Fruit fly (Drosophila melanogaster) whole organism, embryonic: ENCODE data around the gene Lsp2.
A peak's percentile ranks its signal among the peaks of the same experiment; 100 is the strongest.

Experiments used
- Aef1 ChIP-seq: fragments of 200-800 bp; sonication (Bioruptor generic); IDR thresholded peaks from 3 replicates; pipeline ENCODE4 v1.3.6; 2022; ENCODE audit warnings: missing biosample characterization, missing genetic modification characterization
- Atf6 ChIP-seq: fragments of 200-800 bp; sonication (Bioruptor generic); IDR thresholded peaks from 2 replicates; pipeline ENCODE4 v1.3.6; 2022; ENCODE audit warnings: missing biosample characterization, missing genetic modification characterization
- BtbVII ChIP-seq: fragments of 200-800 bp; sonication (Bioruptor generic); optimal IDR thresholded peaks from 3 replicates; lab custom pipeline; 2017; ENCODE audit warnings: missing biosample characterization, mild to moderate bottlenecking, missing genetic modification characterization
- CG1024 ChIP-seq: fragments of 200-800 bp; sonication (Bioruptor generic); IDR thresholded peaks from 2 replicates; pipeline ENCODE4 v1.3.6; 2022; ENCODE audit warnings: missing biosample characterization, missing genetic modification characterization
- CG10274 ChIP-seq: fragments of 200-800 bp; sonication (Bioruptor generic); optimal IDR thresholded peaks from 3 replicates; lab custom pipeline; 2017; ENCODE audit warnings: missing biosample characterization, mild to moderate bottlenecking, missing genetic modification characterization
- CG10462 ChIP-seq: fragments of 200-800 bp; sonication (Bioruptor generic); optimal IDR thresholded peaks from 2 replicates; lab custom pipeline; 2016; ENCODE audit warnings: missing biosample characterization, missing genetic modification characterization
- CG12219 ChIP-seq: fragments of 200-800 bp; sonication (Bioruptor generic); optimal IDR thresholded peaks from 3 replicates; lab custom pipeline; 2018; ENCODE audit warnings: missing biosample characterization, mild to moderate bottlenecking, missing genetic modification characterization
- CG14050 ChIP-seq: fragments of 200-800 bp; sonication (Bioruptor generic); IDR thresholded peaks from 3 replicates; pipeline ENCODE4 v1.3.6; 2022; ENCODE audit warnings: missing biosample characterization, missing genetic modification characterization
- CG14965 ChIP-seq: fragments of 200-800 bp; sonication (Bioruptor generic); optimal IDR thresholded peaks from 2 replicates; lab custom pipeline; 2016; ENCODE audit warnings: missing biosample characterization, missing genetic modification characterization, borderline replicate concordance
- CG1603 ChIP-seq: fragments of 200-800 bp; sonication (Bioruptor generic); optimal IDR thresholded peaks from 2 replicates; lab custom pipeline; 2019; ENCODE audit warnings: missing biosample characterization, mild to moderate bottlenecking, missing genetic modification characterization, moderate library complexity
- CG16779 ChIP-seq: fragments of 200-800 bp; sonication (Bioruptor generic); IDR thresholded peaks from 2 replicates; pipeline ENCODE4 v1.3.6; 2022; ENCODE audit warnings: missing biosample characterization, missing genetic modification characterization
- CG17612 ChIP-seq: fragments of 200-800 bp; sonication (Bioruptor generic); IDR thresholded peaks from 2 replicates; pipeline ENCODE4 v1.3.6; 2022; ENCODE audit warnings: missing biosample characterization, missing genetic modification characterization
- CG18011 ChIP-seq: fragments of 200-800 bp; sonication (Bioruptor generic); optimal IDR thresholded peaks from 2 replicates; lab custom pipeline; 2017; ENCODE audit warnings: missing biosample characterization, missing genetic modification characterization, mild to moderate bottlenecking, moderate library complexity, missing genotype
- CG18262 ChIP-seq: fragments of 200-800 bp; optimal IDR thresholded peaks from 3 replicates; lab custom pipeline; 2019; ENCODE audit warnings: missing biosample characterization, mild to moderate bottlenecking, missing genetic modification characterization, moderate library complexity
- CG2712 ChIP-seq: fragments of 200-800 bp; optimal IDR thresholded peaks from 3 replicates; lab custom pipeline; 2019; ENCODE audit warnings: missing biosample characterization, mild to moderate bottlenecking, missing genetic modification characterization, moderate library complexity
- CG33557 ChIP-seq: fragments of 200-800 bp; sonication (Bioruptor generic); optimal IDR thresholded peaks from 2 replicates; lab custom pipeline; 2019; ENCODE audit warnings: missing biosample characterization, mild to moderate bottlenecking, missing genetic modification characterization, moderate library complexity
- CG4282 ChIP-seq: fragments of 200-800 bp; sonication (Bioruptor generic); optimal IDR thresholded peaks from 2 replicates; lab custom pipeline; 2016; ENCODE audit warnings: missing biosample characterization, missing genetic modification characterization
- CG7271 ChIP-seq: fragments of 200-800 bp; sonication (Bioruptor generic); optimal IDR thresholded peaks from 2 replicates; lab custom pipeline; 2018; ENCODE audit warnings: missing biosample characterization, mild to moderate bottlenecking, missing genetic modification characterization, moderate library complexity
- CG7839 ChIP-seq: fragments of 200-800 bp; sonication (Bioruptor generic); optimal IDR thresholded peaks from 3 replicates; lab custom pipeline; 2018; ENCODE audit warnings: missing biosample characterization, mild to moderate bottlenecking, missing genetic modification characterization, moderate library complexity
- CTCF ChIP-seq: fragments of 200-800 bp; sonication (Bioruptor generic); optimal IDR thresholded peaks from 2 replicates; lab custom pipeline; 2017; ENCODE audit warnings: missing biosample characterization, mild to moderate bottlenecking, missing genetic modification characterization, moderate library complexity
- Dad ChIP-seq: fragments of 200-800 bp; sonication (Bioruptor generic); optimal IDR thresholded peaks from 3 replicates; lab custom pipeline; 2016; ENCODE audit warnings: missing biosample characterization, missing genetic modification characterization
- Ets65A ChIP-seq: fragments of 200-800 bp; sonication (Bioruptor generic); peaks from one replicate; lab custom pipeline; 2016; ENCODE audit warnings: missing biosample characterization, missing genetic modification characterization
- Ets97D ChIP-seq: fragments of 200-800 bp; sonication (Bioruptor generic); optimal IDR thresholded peaks from 3 replicates; lab custom pipeline; 2016; ENCODE audit warnings: missing biosample characterization, missing genetic modification characterization
- HLHmδ ChIP-seq: fragments of 200-800 bp; sonication (Bioruptor generic); optimal IDR thresholded peaks from 2 replicates; lab custom pipeline; 2018; ENCODE audit warnings: missing biosample characterization, mild to moderate bottlenecking, missing genetic modification characterization, moderate library complexity
- Hmr ChIP-seq: fragments of 200-800 bp; sonication (Bioruptor generic); optimal IDR thresholded peaks from 3 replicates; lab custom pipeline; 2017; ENCODE audit warnings: mild to moderate bottlenecking, missing biosample characterization, missing genetic modification reagents, missing genetic modification characterization
- Hmx ChIP-seq: fragments of 200-800 bp; sonication (Bioruptor generic); optimal IDR thresholded peaks from 2 replicates; lab custom pipeline; 2016; ENCODE audit warnings: missing biosample characterization, missing genetic modification characterization
- Oaz ChIP-seq: fragments of 200-800 bp; sonication (Bioruptor generic); IDR thresholded peaks from 2 replicates; pipeline ENCODE4 v1.3.6; 2022; ENCODE audit warnings: missing biosample characterization, missing genetic modification characterization
- Scr ChIP-seq: fragments of 200-800 bp; sonication (Bioruptor generic); IDR thresholded peaks from 2 replicates; pipeline ENCODE4 v1.3.6; 2022; ENCODE audit warnings: missing biosample characterization, missing genetic modification characterization; ENCODE audit not compliant: partially characterized antibody
- Six4 ChIP-seq: fragments of 200-800 bp; sonication (Bioruptor generic); optimal IDR thresholded peaks from 2 replicates; lab custom pipeline; 2016; ENCODE audit warnings: missing biosample characterization, missing genetic modification characterization
- YL-1 ChIP-seq: fragments of 200-800 bp; sonication (Bioruptor generic); optimal IDR thresholded peaks from 3 replicates; lab custom pipeline; 2017; ENCODE audit warnings: missing biosample characterization, mild to moderate bottlenecking, missing genetic modification characterization
- al ChIP-seq: fragments of 200-800 bp; sonication (Bioruptor generic); IDR thresholded peaks from 2 replicates; pipeline ENCODE4 v1.3.6; 2022; ENCODE audit warnings: missing biosample characterization, missing genetic modification characterization
- cad ChIP-seq: fragments of >200 bp; optimal IDR thresholded peaks from 2 replicates; lab custom pipeline; 2017; ENCODE audit warnings: missing biosample characterization, missing genetic modification characterization
- chif ChIP-seq, 2 experiments: fragments of 200-800 bp; sonication (Bioruptor generic); optimal IDR thresholded peaks; 3 replicates each; lab custom pipeline; 2016; ENCODE audit warnings: missing biosample characterization in 2 of 2, missing genetic modification characterization in 2 of 2
- ci ChIP-seq: fragments of 200-800 bp; sonication (Bioruptor generic); IDR thresholded peaks from 3 replicates; pipeline ENCODE4 v1.3.6; 2022; ENCODE audit warnings: missing biosample characterization, missing genetic modification characterization
- crc ChIP-seq: fragments of 200-800 bp; sonication (Bioruptor generic); optimal IDR thresholded peaks from 2 replicates; lab custom pipeline; 2016; ENCODE audit warnings: missing biosample characterization, missing genetic modification characterization
- cwo ChIP-seq: fragments of 200-800 bp; sonication (Bioruptor generic); optimal IDR thresholded peaks from 3 replicates; lab custom pipeline; 2017; ENCODE audit warnings: missing biosample characterization, missing genetic modification characterization, mild to moderate bottlenecking, moderate library complexity, missing genetic modification reagents
- dati ChIP-seq: fragments of 200-800 bp; sonication (Bioruptor generic); IDR thresholded peaks from 2 replicates; pipeline ENCODE4 v1.3.6; 2022; ENCODE audit warnings: missing biosample characterization, missing genetic modification characterization
- fd3F ChIP-seq: fragments of 200-800 bp; sonication (Bioruptor generic); optimal IDR thresholded peaks from 2 replicates; lab custom pipeline; 2018; ENCODE audit warnings: missing biosample characterization, mild to moderate bottlenecking, missing genetic modification characterization, moderate library complexity
- fd96Cb ChIP-seq: fragments of 200-800 bp; sonication (Bioruptor generic); optimal IDR thresholded peaks from 2 replicates; lab custom pipeline; 2018; ENCODE audit warnings: missing biosample characterization, mild to moderate bottlenecking, missing genetic modification characterization, moderate library complexity
- gce ChIP-seq: fragments of 200-800 bp; sonication (Bioruptor generic); IDR thresholded peaks from 3 replicates; pipeline ENCODE4 v1.3.6; 2022; ENCODE audit warnings: missing biosample characterization, missing genetic modification characterization
- gsb ChIP-seq: fragments of 200-800 bp; sonication (Bioruptor generic); IDR thresholded peaks from 2 replicates; pipeline ENCODE4 v1.3.6; 2022; ENCODE audit warnings: missing biosample characterization, missing genetic modification characterization
- jing ChIP-seq: fragments of 200-800 bp; sonication (Bioruptor generic); optimal IDR thresholded peaks from 2 replicates; lab custom pipeline; 2018; ENCODE audit warnings: missing biosample characterization, mild to moderate bottlenecking, missing genetic modification characterization
- lov ChIP-seq, 2 experiments: fragments of 200-800 bp in 1 of 2; fragments of >200 bp in 1 of 2; sonication (Bioruptor generic) in 1 of 2; IDR thresholded peaks in 1 of 2; optimal IDR thresholded peaks in 1 of 2; 2 replicates in 1 of 2; 3 replicates in 1 of 2; pipeline versions ENCODE4 v1.3.6 to Lab custom; 2017 to 2022; ENCODE audit warnings: missing biosample characterization in 1 of 2, missing genetic modification characterization in 1 of 2
- mld ChIP-seq: fragments of 200-800 bp; sonication (Bioruptor generic); IDR thresholded peaks from 3 replicates; pipeline ENCODE4 v1.3.6; 2022; ENCODE audit warnings: missing biosample characterization, missing genetic modification characterization; ENCODE audit not compliant: partially characterized antibody
- nmo ChIP-seq: fragments of 200-800 bp; sonication (Bioruptor generic); optimal IDR thresholded peaks from 2 replicates; lab custom pipeline; 2018; ENCODE audit warnings: missing biosample characterization, mild to moderate bottlenecking, missing genetic modification characterization, moderate library complexity
- shn ChIP-seq: fragments of 200-800 bp; sonication (Bioruptor generic); optimal IDR thresholded peaks from 3 replicates; lab custom pipeline; 2016; ENCODE audit warnings: missing biosample characterization, missing genetic modification characterization
- slbo ChIP-seq: fragments of 200-800 bp; sonication (Bioruptor generic); IDR thresholded peaks from 2 replicates; pipeline ENCODE4 v1.3.6; 2022; ENCODE audit warnings: missing biosample characterization, missing genetic modification characterization
- tin ChIP-seq: fragments of 200-800 bp; sonication (Bioruptor generic); optimal IDR thresholded peaks from 3 replicates; lab custom pipeline; 2016; ENCODE audit warnings: missing biosample characterization, missing genetic modification characterization
- vnd ChIP-seq: fragments of 200-800 bp; sonication (Bioruptor generic); IDR thresholded peaks from 3 replicates; pipeline ENCODE4 v1.3.6; 2022; ENCODE audit warnings: missing biosample characterization, missing genetic modification characterization; ENCODE audit not compliant: partially characterized antibody
- yki ChIP-seq: fragments of >200 bp; optimal IDR thresholded peaks from 3 replicates; lab custom pipeline; 2018
- zen2 ChIP-seq: fragments of 200-800 bp; sonication (Bioruptor generic); IDR thresholded peaks from 3 replicates; pipeline ENCODE4 v1.3.6; 2022; ENCODE audit warnings: missing biosample characterization, missing genetic modification characterization; ENCODE audit not compliant: partially characterized antibody

The Lsp2 gene

dm6 chr3L:12139232-12139698, 10.1 kb downstream of the Lsp2 start (continued):
- TF ChIP-seq Scr (GFP tag; lab: Robert Waterston, UW) = no peak
- TF ChIP-seq Dad (GFP tag; lab: Kevin White, UChicago) = peak; percentile 5
- 0 out of 2 replicates have a peak, but pooled peaks have one; percentile 11 for TF ChIP-seq al (GFP tag; lab: Robert Waterston, UW)
- peak; percentile 34 for TF ChIP-seq CG10274 (GFP tag; lab: Kevin White, UChicago)
- TF ChIP-seq CG1024 (GFP tag; lab: Robert Waterston, UW) = no peak
- TF ChIP-seq vnd = no peak
- no peak for TF ChIP-seq dati (GFP tag; lab: Robert Waterston, UW)
- TF ChIP-seq CG2712 (tag; lab: Kevin White, UChicago) = peak; percentile 55
- no peak for TF ChIP-seq CG14965 (GFP tag; lab: Kevin White, UChicago)
- TF ChIP-seq shn (GFP tag; lab: Kevin White, UChicago) = peak; percentile 62
- TF ChIP-seq gsb (GFP tag; lab: Robert Waterston, UW) = no peak
- no peak for TF ChIP-seq jing (GFP tag; lab: Kevin White, UChicago)
- 0 out of 3 replicates have a peak, but pooled peaks have one; percentile 42 for TF ChIP-seq ci (GFP tag; lab: Robert Waterston, UW)
- peak; percentile 58 for TF ChIP-seq slbo (GFP tag; lab: Robert Waterston, UW)
- no peak for TF ChIP-seq cad
- TF ChIP-seq Hmr (GFP tag; lab: Kevin White, UChicago) = peak; percentile 61
- TF ChIP-seq lov (optimal IDR thresholded peaks at IDR 0.05; lab: Kevin White, UChicago) = no peak
- TF ChIP-seq lov (GFP tag; IDR thresholded peaks at IDR 0.05; lab: Robert Waterston, UW) = no peak
- no peak for TF ChIP-seq chif (GFP tag; optimal IDR thresholded peaks at IDR 0.05; lab: Kevin White, UChicago)
- no peak for TF ChIP-seq CTCF
- TF ChIP-seq CG12219 = peak; percentile 32
- TF ChIP-seq CG18011 (GFP tag; lab: Kevin White, UChicago) = no peak
- peak; percentile 45 for TF ChIP-seq tin (GFP tag; lab: Kevin White, UChicago)
- 0 out of 3 replicates have a peak, but pooled peaks have one; percentile 7 for TF ChIP-seq mld (GFP tag; lab: Robert Waterston, UW)
- no peak for TF ChIP-seq Aef1
- no peak for TF ChIP-seq gce (GFP tag; lab: Robert Waterston, UW)
- no peak for TF ChIP-seq Six4 (GFP tag; lab: Kevin White, UChicago)
- TF ChIP-seq CG33557 (GFP tag; lab: Kevin White, UChicago) = peak; percentile 2
- TF ChIP-seq CG14050 = no peak
- peak; percentile 22 for TF ChIP-seq cwo
- no peak for TF ChIP-seq CG4282 (GFP tag; lab: Kevin White, UChicago)
- TF ChIP-seq Hmx (GFP tag; lab: Kevin White, UChicago) = no peak
- TF ChIP-seq CG1603 = no peak
- TF ChIP-seq HLHmδ (GFP tag; lab: Kevin White, UChicago) = no peak
- peak; percentile 24; the same call in 1 of the 2 replicates for TF ChIP-seq Atf6 (GFP tag; lab: Robert Waterston, UW)
- no peak for TF ChIP-seq Ets97D
- TF ChIP-seq nmo (GFP tag; lab: Kevin White, UChicago) = peak; percentile 31
- TF ChIP-seq CG16779 (GFP tag; lab: Robert Waterston, UW) = no peak
- TF ChIP-seq CG17612 (GFP tag; lab: Robert Waterston, UW) = no peak
- peak; percentile 13 for TF ChIP-seq CG10462 (GFP tag; lab: Kevin White, UChicago)
- peak; percentile 44 for TF ChIP-seq CG18262 (tag; lab: Kevin White, UChicago)
- peak; percentile 31 for TF ChIP-seq fd3F (GFP tag; lab: Kevin White, UChicago)
- TF ChIP-seq Oaz (GFP tag; lab: Robert Waterston, UW) = no peak
- peak; percentile 56 for TF ChIP-seq crc
- TF ChIP-seq zen2 (GFP tag; lab: Robert Waterston, UW) = no peak
- no peak for TF ChIP-seq yki (lab: Kevin White, UChicago)
- TF ChIP-seq YL-1 (GFP tag; lab: Kevin White, UChicago) = no peak
- TF ChIP-seq CG7839 (tag; lab: Kevin White, UChicago) = peak; percentile 70
- no peak for TF ChIP-seq CG7271 (tag; lab: Kevin White, UChicago)
- peak; percentile 36 for TF ChIP-seq fd96Cb
- TF ChIP-seq Ets65A = peak; percentile 91
- TF ChIP-seq BtbVII = no peak
